Fruit fly (Drosophila melanogaster) whole organism, prepupa: ENCODE results near the gene CG46280.

Source experiments
- CG10631 ChIP-seq: fragments of 200-800 bp; sonication (Bioruptor generic); optimal IDR thresholded peaks from 2 replicates; lab custom pipeline; 2016; ENCODE audit warnings: missing biosample characterization, missing genetic modification characterization
- CG10669 ChIP-seq: fragments of 200-800 bp; sonication (Bioruptor generic); optimal IDR thresholded peaks from 3 replicates; lab custom pipeline; 2018; ENCODE audit warnings: missing biosample characterization, mild to moderate bottlenecking, missing genetic modification characterization, moderate library complexity
- CG11294 ChIP-seq: fragments of 200-800 bp; sonication (Bioruptor generic); IDR thresholded peaks from 2 replicates; pipeline ENCODE4 v1.3.6; 2022; ENCODE audit warnings: missing biosample characterization, missing genetic modification characterization
- CG11762 ChIP-seq: fragments of 200-800 bp; sonication (Bioruptor generic); optimal IDR thresholded peaks from 3 replicates; lab custom pipeline; 2016; ENCODE audit warnings: missing biosample characterization, missing genetic modification characterization; ENCODE audit not compliant: insufficient read depth
- CG1621 ChIP-seq: fragments of 200-800 bp; sonication (Bioruptor generic); optimal IDR thresholded peaks from 3 replicates; lab custom pipeline; 2018; ENCODE audit warnings: missing biosample characterization, mild to moderate bottlenecking, missing genetic modification characterization
- CG3032 ChIP-seq: fragments of 200-800 bp; optimal IDR thresholded peaks from 2 replicates; lab custom pipeline; 2019; ENCODE audit warnings: missing biosample characterization, mild to moderate bottlenecking, missing genetic modification characterization, moderate library complexity
- CG31627 ChIP-seq: fragments of 200-800 bp; sonication (Bioruptor generic); optimal IDR thresholded peaks from 3 replicates; lab custom pipeline; 2016; ENCODE audit warnings: missing biosample characterization, missing genetic modification characterization
- CG34406 ChIP-seq: fragments of 200-800 bp; sonication (Bioruptor generic); optimal IDR thresholded peaks from 3 replicates; lab custom pipeline; 2016; ENCODE audit warnings: missing biosample characterization, missing genetic modification characterization
- CG4318 ChIP-seq: fragments of 200-800 bp; sonication (Bioruptor generic); optimal IDR thresholded peaks from 3 replicates; lab custom pipeline; 2017; ENCODE audit warnings: missing biosample characterization, mild to moderate bottlenecking, missing genetic modification characterization
- CG6163 ChIP-seq: fragments of 200-800 bp; sonication (Bioruptor generic); IDR thresholded peaks from 3 replicates; pipeline ENCODE4 v1.3.6; 2022; ENCODE audit warnings: missing biosample characterization, missing genetic modification characterization
- CG6276 ChIP-seq: fragments of 200-800 bp; sonication (Bioruptor generic); optimal IDR thresholded peaks from 2 replicates; lab custom pipeline; 2017; ENCODE audit warnings: missing biosample characterization, mild to moderate bottlenecking, missing genetic modification characterization
- CG6792 ChIP-seq: fragments of 200-800 bp; sonication (Bioruptor generic); optimal IDR thresholded peaks from 3 replicates; lab custom pipeline; 2016; ENCODE audit warnings: missing biosample characterization, missing genetic modification characterization
- CG7368 ChIP-seq: fragments of 200-800 bp; sonication (Bioruptor generic); optimal IDR thresholded peaks from 3 replicates; lab custom pipeline; 2016; ENCODE audit warnings: missing biosample characterization, missing genetic modification characterization
- CG8119 ChIP-seq: fragments of 200-800 bp; sonication (Bioruptor generic); IDR thresholded peaks from 3 replicates; pipeline ENCODE4 v1.3.6; 2022; ENCODE audit warnings: missing biosample characterization, missing genetic modification characterization
- CG8632 ChIP-seq: fragments of 200-800 bp; sonication (Bioruptor generic); optimal IDR thresholded peaks from 3 replicates; lab custom pipeline; 2016; ENCODE audit warnings: missing biosample characterization, missing genetic modification characterization
- CG9139 ChIP-seq: fragments of 200-800 bp; sonication (Bioruptor generic); optimal IDR thresholded peaks from 3 replicates; lab custom pipeline; 2017; ENCODE audit warnings: missing biosample characterization, mild to moderate bottlenecking, missing genetic modification characterization
- Eip78C ChIP-seq: fragments of 200-800 bp; sonication (Bioruptor generic); peaks from one replicate; lab custom pipeline; 2016; ENCODE audit warnings: missing biosample characterization, missing genetic modification characterization
- Ets21C ChIP-seq: fragments of 200-800 bp; sonication (Bioruptor generic); optimal IDR thresholded peaks from 3 replicates; lab custom pipeline; 2016; ENCODE audit warnings: missing biosample characterization, missing genetic modification characterization
- Hr38 ChIP-seq: sonication (Bioruptor generic); optimal IDR thresholded peaks from 2 replicates; lab custom pipeline; 2016; ENCODE audit warnings: missing biosample characterization, missing genetic modification characterization
- Hr39 ChIP-seq: fragments of 200-800 bp; sonication (Bioruptor generic); optimal IDR thresholded peaks from 2 replicates; lab custom pipeline; 2016; ENCODE audit warnings: missing biosample characterization, missing genetic modification characterization
- Hr4 ChIP-seq: fragments of 200-800 bp; sonication (Bioruptor generic); optimal IDR thresholded peaks from 3 replicates; lab custom pipeline; 2016; ENCODE audit warnings: missing biosample characterization, missing genetic modification characterization
- Lpt ChIP-seq: fragments of 200-800 bp; sonication (Bioruptor generic); optimal IDR thresholded peaks from 3 replicates; lab custom pipeline; 2016; ENCODE audit warnings: missing biosample characterization, missing genetic modification characterization
- Met ChIP-seq: fragments of 200-800 bp; sonication (Bioruptor generic); optimal IDR thresholded peaks from 3 replicates; lab custom pipeline; 2016; ENCODE audit warnings: missing biosample characterization, missing genetic modification characterization
- Sox102F ChIP-seq: fragments of 200-800 bp; sonication (Bioruptor generic); optimal IDR thresholded peaks from 2 replicates; lab custom pipeline; 2016; ENCODE audit warnings: missing biosample characterization, mild to moderate bottlenecking, missing genetic modification characterization
- Sox14 ChIP-seq: fragments of 200-800 bp; sonication (Bioruptor generic); optimal IDR thresholded peaks from 3 replicates; lab custom pipeline; 2016; ENCODE audit warnings: missing biosample characterization, missing genetic modification characterization
- Sox15 ChIP-seq: fragments of 200-800 bp; sonication (Bioruptor generic); optimal IDR thresholded peaks from 3 replicates; lab custom pipeline; 2016; ENCODE audit warnings: missing biosample characterization, missing genetic modification characterization
- acj6 ChIP-seq: fragments of 200-800 bp; sonication (Bioruptor generic); optimal IDR thresholded peaks from 3 replicates; lab custom pipeline; 2016; ENCODE audit warnings: missing biosample characterization, missing genetic modification characterization
- cyc ChIP-seq: fragments of 200-800 bp; sonication (Bioruptor generic); optimal IDR thresholded peaks from 3 replicates; lab custom pipeline; 2016; ENCODE audit warnings: missing biosample characterization, missing genetic modification characterization
- dsx ChIP-seq: fragments of 200-800 bp; optimal IDR thresholded peaks from 3 replicates; lab custom pipeline; 2019; ENCODE audit warnings: missing biosample characterization, mild to moderate bottlenecking, missing genetic modification characterization, moderate library complexity; ENCODE audit not compliant: poor library complexity, severe bottlenecking
- eg ChIP-seq: fragments of 200-800 bp; sonication (Bioruptor generic); IDR thresholded peaks from 3 replicates; pipeline ENCODE4 v1.3.6; 2022; ENCODE audit warnings: missing biosample characterization, missing genetic modification characterization
- esn ChIP-seq: fragments of 200-800 bp; sonication (Bioruptor generic); optimal IDR thresholded peaks from 2 replicates; lab custom pipeline; 2016; ENCODE audit warnings: missing biosample characterization, mild to moderate bottlenecking, missing genetic modification characterization, moderate library complexity
- fd59A ChIP-seq: fragments of 200-800 bp; sonication (Bioruptor generic); optimal IDR thresholded peaks from 2 replicates; lab custom pipeline; 2017; ENCODE audit warnings: missing biosample characterization, mild to moderate bottlenecking, missing genetic modification characterization, missing genetic modification reagents
- fd85E ChIP-seq: fragments of 200-800 bp; sonication (Bioruptor generic); optimal IDR thresholded peaks from 3 replicates; lab custom pipeline; 2016; ENCODE audit warnings: missing biosample characterization, missing genetic modification characterization
- fkh ChIP-seq: fragments of 200-800 bp; sonication (Bioruptor generic); optimal IDR thresholded peaks from 3 replicates; lab custom pipeline; 2017; ENCODE audit warnings: missing biosample characterization, mild to moderate bottlenecking, missing genetic modification characterization, moderate library complexity
- lz ChIP-seq: fragments of 200-800 bp; sonication (Bioruptor generic); optimal IDR thresholded peaks from 3 replicates; lab custom pipeline; 2016; ENCODE audit warnings: missing biosample characterization, missing genetic modification characterization
- ss ChIP-seq, 2 experiments: fragments of 200-800 bp; sonication (Bioruptor generic); optimal IDR thresholded peaks; 2 replicates in 1 of 2; 3 replicates in 1 of 2; lab custom pipeline; 2017 to 2018; ENCODE audit warnings: mild to moderate bottlenecking in 2 of 2, missing biosample characterization in 2 of 2, missing genetic modification characterization in 2 of 2, moderate library complexity in 1 of 2
- svp ChIP-seq: fragments of 200-800 bp; sonication (Bioruptor generic); peaks from one replicate; lab custom pipeline; 2016; ENCODE audit warnings: missing biosample characterization, missing genetic modification characterization
- vri ChIP-seq: fragments of 200-800 bp; sonication (Bioruptor generic); optimal IDR thresholded peaks from 3 replicates; lab custom pipeline; 2016; ENCODE audit warnings: missing biosample characterization, mild to moderate bottlenecking, missing genetic modification characterization

CG46280 gene

dm6 chr3R:13030257-13031173 lies at the start of gene CG46280, which contains the start of gene CG46281:
Gene CG46280, minus strand, starts transcription at chr3R:13030659.
Gene CG46281, minus strand, starts transcription at chr3R:13030307.
- no peak for TF ChIP-seq CG34406 (GFP tag; lab: Kevin White, UChicago)
- no peak for TF ChIP-seq Hr39
- no peak for TF ChIP-seq CG10631 (GFP tag; lab: Kevin White, UChicago)
- no peak for TF ChIP-seq Ets21C (GFP tag; lab: Kevin White, UChicago)
- TF ChIP-seq CG3032: peak; percentile 10
- peak; percentile 43 for TF ChIP-seq lz (GFP tag; lab: Kevin White, UChicago)
- no peak for TF ChIP-seq CG11762 (GFP tag; lab: Kevin White, UChicago)
- no peak for TF ChIP-seq CG4318 (GFP tag; lab: Kevin White, UChicago)
- no peak for TF ChIP-seq CG6792 (GFP tag; lab: Kevin White, UChicago)
- TF ChIP-seq vri (GFP tag; lab: Kevin White, UChicago): peak; percentile 17
- no peak for TF ChIP-seq eg (GFP tag; lab: Robert Waterston, UW)
- no peak for TF ChIP-seq CG6163 (GFP tag; lab: Robert Waterston, UW)
- TF ChIP-seq dsx (GFP tag; lab: Kevin White, UChicago): no peak
- no peak for TF ChIP-seq CG1621 (tag; lab: Kevin White, UChicago)
- TF ChIP-seq svp (GFP tag; lab: Kevin White, UChicago): no peak
- TF ChIP-seq Eip78C (GFP tag; lab: Kevin White, UChicago): no peak
- TF ChIP-seq fd59A (GFP tag; lab: Kevin White, UChicago): no peak
- TF ChIP-seq Sox15 (GFP tag; lab: Kevin White, UChicago): no peak
- no peak for TF ChIP-seq Hr4
- no peak for TF ChIP-seq fkh (GFP tag; lab: Kevin White, UChicago)
- TF ChIP-seq Lpt (GFP tag; lab: Kevin White, UChicago): no peak
- TF ChIP-seq CG8119 (GFP tag; lab: Robert Waterston, UW): no peak
- TF ChIP-seq Sox14 (GFP tag; lab: Kevin White, UChicago): no peak
- no peak for TF ChIP-seq CG11294 (GFP tag; lab: Robert Waterston, UW)
- no peak for TF ChIP-seq acj6 (GFP tag; lab: Kevin White, UChicago)
- no peak for TF ChIP-seq CG10669 (GFP tag; lab: Kevin White, UChicago)
- no peak for TF ChIP-seq CG8632 (GFP tag; lab: Kevin White, UChicago)
- no peak for TF ChIP-seq CG9139 (GFP tag; lab: Kevin White, UChicago)
- TF ChIP-seq ss (GFP tag; optimal IDR thresholded peaks at IDR 0.05; lab: Kevin White, UChicago): no peak
- TF ChIP-seq CG31627: no peak
- TF ChIP-seq Hr38: no peak
- no peak for TF ChIP-seq cyc
- TF ChIP-seq CG6276 (GFP tag; lab: Kevin White, UChicago): no peak
- peak; percentile 57 for TF ChIP-seq esn (GFP tag; lab: Kevin White, UChicago)
- TF ChIP-seq fd85E (GFP tag; lab: Kevin White, UChicago): no peak

- TF ChIP-seq CG7368 (GFP tag; lab: Kevin White, UChicago) (no peak), ss (GFP tag; optimal IDR thresholded peaks at IDR 0.05; lab: Kevin White, UChicago) (no peak), fkh (GFP tag; lab: Kevin White, UChicago) (no peak), fd59A (GFP tag; lab: Kevin White, UChicago) (no peak), CG8119 (GFP tag; lab: Robert Waterston, UW) (no peak), esn (GFP tag; lab: Kevin White, UChicago) (no peak), acj6 (GFP tag; lab: Kevin White, UChicago) (no peak), Met (GFP tag; lab: Kevin White, UChicago) (no peak), Hr39 (peak; percentile 50), svp (GFP tag; lab: Kevin White, UChicago) (peak; percentile 0), CG31627 (peak; percentile 51), Eip78C (GFP tag; lab: Kevin White, UChicago) (peak; percentile 61), Sox102F (GFP tag; lab: Kevin White, UChicago) (no peak), cyc (peak; percentile 6), CG6792 (GFP tag; lab: Kevin White, UChicago) (no peak)
- TF ChIP-seq, all 60 proteins: peak for 5
Observed at dm6 chr3R:13078263-13078662, 47.8 kb upstream of the CG46280 start.
